Worm (Caenorhabditis elegans) whole organism, young adult: ENCODE measurements around the gene M04C3.1.

Source experiments
- C06A6.2 ChIP-seq: fragments of 200-800 bp; sonication (Bioruptor generic); conservative IDR thresholded peaks from 2 replicates; pipeline ENCODE4 v1.3.6; 2022; ENCODE audit warnings: missing genetic modification characterization, missing compliant biosample characterization
- F33H1.4 ChIP-seq: fragments of 200-800 bp; sonication (Bioruptor generic); IDR thresholded peaks from 2 replicates; pipeline ENCODE4 v1.3.6; 2022; ENCODE audit warnings: missing genetic modification reagents, missing genetic modification characterization, missing compliant biosample characterization
- ceh-58 ChIP-seq: fragments of 200-800 bp; sonication (Bioruptor generic); IDR thresholded peaks from 2 replicates; pipeline ENCODE4 v1.3.6; 2022; ENCODE audit warnings: missing genetic modification characterization, missing compliant biosample characterization
- lsl-1 ChIP-seq: fragments of 200-800 bp; sonication (Bioruptor generic); optimal IDR thresholded peaks from 2 replicates; lab custom pipeline; 2018; ENCODE audit warnings: mild to moderate bottlenecking, missing genetic modification characterization, moderate library complexity, missing compliant biosample characterization
- nfya-1 ChIP-seq: sonication (generic microtip); optimal IDR thresholded peaks from 2 replicates; lab custom pipeline; 2017; ENCODE audit warnings: antibody characterized with exemption, missing compliant biosample characterization, missing genetic modification characterization, borderline replicate concordance; ENCODE audit not compliant: insufficient read depth
- ztf-26 ChIP-seq: sonication (generic microtip); optimal IDR thresholded peaks from 2 replicates; lab custom pipeline; 2017; ENCODE audit warnings: missing genetic modification characterization, missing compliant biosample characterization

- TF ChIP-seq C06A6.2 (GFP tag; lab: Robert Waterston, UW) (no peak), ceh-58 (no peak), ztf-26 (tag; lab: Kevin White, UChicago) (no peak), nfya-1 (tag; lab: Kevin White, UChicago) (no peak), F33H1.4 (GFP tag; lab: Robert Waterston, UW) (no peak), lsl-1 (GFP tag; lab: Kevin White, UChicago) (no peak)
These were observed 15.8 kb downstream of the M04C3.1 start for ce11 chrV:19429605-19430004.
